Worm (Caenorhabditis elegans) whole organism, L4 larva: Measurements from ENCODE around the gene ZK1098.9.
A peak's percentile ranks its signal among the peaks of the same experiment; 100 is the strongest.

Source experiments
- F10B5.3 ChIP-seq: sonication (generic microtip); optimal IDR thresholded peaks from 2 replicates; lab custom pipeline; 2016; ENCODE audit warnings: mild to moderate bottlenecking, missing genetic modification characterization, missing compliant biosample characterization
- F49E8.2 ChIP-seq: sonication (generic microtip); optimal IDR thresholded peaks from 2 replicates; lab custom pipeline; 2016; ENCODE audit warnings: missing compliant biosample characterization, mild to moderate bottlenecking, missing genetic modification characterization, borderline replicate concordance
- R02D3.7 ChIP-seq: fragments of 150-350 bp; sonication (generic microtip); optimal IDR thresholded peaks from 3 replicates; lab custom pipeline; 2014; ENCODE audit warnings: missing biosample characterization, missing genetic modification characterization
- Y105C5A.15 ChIP-seq: fragments of 200-800 bp; sonication (Bioruptor generic); IDR thresholded peaks from 2 replicates; pipeline ENCODE4 v1.3.6; 2022; ENCODE audit warnings: missing genetic modification characterization, missing compliant biosample characterization
- aha-1 ChIP-seq: fragments of 150-350 bp; peaks from one replicate; lab custom pipeline; 2014; ENCODE audit warnings: missing biosample characterization, missing genetic modification characterization
- ama-1 ChIP-seq: fragments of 150-350 bp; optimal IDR thresholded peaks from 2 replicates; lab custom pipeline; 2014; ENCODE audit warnings: inconsistent platforms, mixed read lengths
- ceh-32 ChIP-seq: sonication (generic microtip); optimal IDR thresholded peaks from 2 replicates; lab custom pipeline; 2016; ENCODE audit warnings: mild to moderate bottlenecking, missing genetic modification characterization, missing compliant biosample characterization; ENCODE audit not compliant: poor library complexity
- ceh-62 ChIP-seq: sonication (generic microtip); optimal IDR thresholded peaks from 2 replicates; lab custom pipeline; 2017; ENCODE audit warnings: missing biosample characterization, missing genetic modification characterization
- cey-2 ChIP-seq: sonication (generic microtip); optimal IDR thresholded peaks from 3 replicates; lab custom pipeline; 2017; ENCODE audit warnings: missing genetic modification characterization, mild to moderate bottlenecking, missing compliant biosample characterization, antibody characterized with exemption, borderline replicate concordance; ENCODE audit not compliant: insufficient read depth
- dmd-6 ChIP-seq: fragments of 200-800 bp; sonication (Bioruptor generic); IDR thresholded peaks from 2 replicates; pipeline ENCODE4 v1.3.6; 2022; ENCODE audit warnings: missing genetic modification reagents, missing genetic modification characterization, missing compliant biosample characterization
- dmd-8 ChIP-seq: fragments of 200-800 bp; sonication (Bioruptor generic); IDR thresholded peaks from 2 replicates; pipeline ENCODE4 v1.3.6; 2022; ENCODE audit warnings: missing genetic modification characterization, missing compliant biosample characterization
- dmd-9 ChIP-seq: fragments of 200-800 bp; sonication (Bioruptor generic); IDR thresholded peaks from 2 replicates; pipeline ENCODE4 v1.3.6; 2022; ENCODE audit warnings: missing genetic modification reagents, missing genetic modification characterization, missing compliant biosample characterization
- dpl-1 ChIP-seq: fragments of 150-350 bp; optimal IDR thresholded peaks from 2 replicates; lab custom pipeline; 2014; ENCODE audit warnings: missing biosample characterization, missing genetic modification reagents, missing genetic modification characterization
- dve-1 ChIP-seq: sonication (generic microtip); optimal IDR thresholded peaks from 2 replicates; lab custom pipeline; 2017; ENCODE audit warnings: antibody characterized with exemption, mild to moderate bottlenecking, missing genetic modification characterization, missing compliant biosample characterization; ENCODE audit not compliant: insufficient read depth
- egl-27 ChIP-seq: sonication (generic microtip); optimal IDR thresholded peaks from 3 replicates; lab custom pipeline; 2017; ENCODE audit warnings: missing biosample characterization, missing genetic modification reagents, missing genetic modification characterization
- gei-8 ChIP-seq: fragments of 200-800 bp; sonication (Bioruptor generic); optimal IDR thresholded peaks from 2 replicates; lab custom pipeline; 2018; ENCODE audit warnings: mild to moderate bottlenecking, missing genetic modification characterization, missing compliant biosample characterization
- hlh-11 ChIP-seq: fragments of 200-800 bp; sonication (Bioruptor generic); optimal IDR thresholded peaks from 2 replicates; lab custom pipeline; 2018; ENCODE audit warnings: mild to moderate bottlenecking, missing genetic modification characterization, missing compliant biosample characterization
- hlh-30 ChIP-seq: sonication (generic microtip); optimal IDR thresholded peaks from 2 replicates; lab custom pipeline; 2017; ENCODE audit warnings: antibody characterized with exemption, mild to moderate bottlenecking, missing genetic modification characterization, missing compliant biosample characterization; ENCODE audit not compliant: insufficient read depth
- hmg-1.1 ChIP-seq: fragments of 200-800 bp; sonication (Bioruptor generic); IDR thresholded peaks from 2 replicates; pipeline ENCODE4 v1.3.6; 2022; ENCODE audit warnings: missing genetic modification reagents, missing genetic modification characterization, missing compliant biosample characterization
- lim-7 ChIP-seq: fragments of 200-800 bp; sonication (Bioruptor generic); IDR thresholded peaks from 2 replicates; pipeline ENCODE4 v1.3.6; 2022; ENCODE audit warnings: missing genetic modification characterization, missing compliant biosample characterization
- lin-15B ChIP-seq: fragments of 150-350 bp; sonication (generic microtip); optimal IDR thresholded peaks from 3 replicates; lab custom pipeline; 2014; ENCODE audit warnings: missing biosample characterization, missing genetic modification characterization
- lin-29 ChIP-seq: fragments of 200-800 bp; sonication (Bioruptor generic); IDR thresholded peaks from 2 replicates; pipeline ENCODE4 v1.3.6; 2022; ENCODE audit warnings: missing genetic modification reagents, missing genetic modification characterization, missing compliant biosample characterization
- lsy-2 ChIP-seq, 2 experiments: fragments of 150-350 bp in 1 of 2; sonication (generic microtip) in 1 of 2; optimal IDR thresholded peaks; 2 replicates each; lab custom pipeline; 2014 to 2017; ENCODE audit warnings: missing biosample characterization in 2 of 2, missing genetic modification characterization in 2 of 2
- mes-2 ChIP-seq: sonication (generic microtip); optimal IDR thresholded peaks from 2 replicates; lab custom pipeline; 2016; ENCODE audit warnings: missing genotype, mild to moderate bottlenecking, missing genetic modification characterization, missing compliant biosample characterization; ENCODE audit not compliant: poor library complexity, severe bottlenecking
- mxl-2 ChIP-seq: fragments of 200-800 bp; sonication (Bioruptor generic); conservative IDR thresholded peaks from 2 replicates; pipeline ENCODE4 v1.3.6; 2022; ENCODE audit warnings: missing genetic modification reagents, missing genetic modification characterization, missing compliant biosample characterization
- mxl-3 ChIP-seq: fragments of 200-800 bp; sonication (Bioruptor generic); optimal IDR thresholded peaks from 2 replicates; lab custom pipeline; 2018; ENCODE audit warnings: mild to moderate bottlenecking, missing genetic modification characterization, missing compliant biosample characterization
- nhr-10 ChIP-seq: fragments of 150-350 bp; optimal IDR thresholded peaks from 2 replicates; lab custom pipeline; 2014; ENCODE audit warnings: missing biosample characterization, missing genetic modification characterization
- nhr-102 ChIP-seq: sonication (generic microtip); optimal IDR thresholded peaks from 2 replicates; lab custom pipeline; 2016; ENCODE audit warnings: mild to moderate bottlenecking, missing genetic modification characterization, moderate library complexity, missing compliant biosample characterization
- nhr-11 ChIP-seq: fragments of 150-350 bp; optimal IDR thresholded peaks from 2 replicates; lab custom pipeline; 2014; ENCODE audit warnings: missing biosample characterization, missing genetic modification characterization
- nhr-111 ChIP-seq: fragments of 200-800 bp; sonication (Bioruptor generic); optimal IDR thresholded peaks from 2 replicates; lab custom pipeline; 2018; ENCODE audit warnings: mild to moderate bottlenecking, missing genetic modification characterization, missing compliant biosample characterization
- nhr-25 ChIP-seq: sonication (generic microtip); optimal IDR thresholded peaks from 2 replicates; lab custom pipeline; 2017; ENCODE audit warnings: missing genetic modification characterization, mild to moderate bottlenecking, missing compliant biosample characterization, antibody characterized with exemption, moderate library complexity, borderline replicate concordance; ENCODE audit not compliant: insufficient read depth
- nhr-28 ChIP-seq: fragments of 150-350 bp; optimal IDR thresholded peaks from 2 replicates; lab custom pipeline; 2014; ENCODE audit warnings: missing biosample characterization, missing genetic modification characterization
- nhr-76 ChIP-seq: fragments of 150-350 bp; optimal IDR thresholded peaks from 2 replicates; lab custom pipeline; 2014; ENCODE audit warnings: missing biosample characterization, missing genetic modification characterization
- nhr-77 ChIP-seq: fragments of 150-350 bp; optimal IDR thresholded peaks from 2 replicates; lab custom pipeline; 2014; ENCODE audit warnings: missing biosample characterization, missing genetic modification characterization
- pha-4 ChIP-seq, 2 experiments: fragments of 150-350 bp in 1 of 2; fragments of 200-800 bp in 1 of 2; sonication (Bioruptor generic) in 1 of 2; IDR thresholded peaks in 1 of 2; optimal IDR thresholded peaks in 1 of 2; 2 replicates each; pipeline versions ENCODE4 v1.3.6 to Lab custom; 2014 to 2022; ENCODE audit warnings: missing genetic modification characterization in 2 of 2, missing genetic modification reagents in 2 of 2, missing biosample characterization in 1 of 2, missing compliant biosample characterization in 1 of 2
- php-3 ChIP-seq: fragments of 200-800 bp; sonication (Bioruptor generic); IDR thresholded peaks from 2 replicates; pipeline ENCODE4 v1.3.6; 2022; ENCODE audit warnings: missing genetic modification reagents, missing genetic modification characterization, missing compliant biosample characterization
- pqm-1 ChIP-seq: sonication (generic microtip); optimal IDR thresholded peaks from 2 replicates; lab custom pipeline; 2017; ENCODE audit warnings: missing biosample characterization, missing genetic modification characterization
- rbr-2 ChIP-seq: sonication (generic microtip); optimal IDR thresholded peaks from 2 replicates; lab custom pipeline; 2016; ENCODE audit warnings: missing genotype, missing genetic modification characterization, missing compliant biosample characterization
- snpc-1.2 ChIP-seq: fragments of 200-800 bp; sonication (Bioruptor generic); IDR thresholded peaks from 2 replicates; pipeline ENCODE4 v1.3.6; 2022; ENCODE audit warnings: missing genetic modification reagents, missing genetic modification characterization, missing compliant biosample characterization
- snpc-4 ChIP-seq: fragments of 150-350 bp; optimal IDR thresholded peaks from 2 replicates; lab custom pipeline; 2014; ENCODE audit warnings: missing biosample characterization, missing genetic modification characterization
- spr-3 ChIP-seq: fragments of 200-800 bp; sonication (Bioruptor generic); optimal IDR thresholded peaks from 2 replicates; lab custom pipeline; 2018; ENCODE audit warnings: mild to moderate bottlenecking, missing genetic modification characterization, missing compliant biosample characterization
- tra-1 ChIP-seq: fragments of 200-800 bp; sonication (Bioruptor generic); IDR thresholded peaks from 2 replicates; pipeline ENCODE4 v1.3.6; 2022; ENCODE audit warnings: missing genetic modification reagents, missing genetic modification characterization, missing compliant biosample characterization
- unc-130 ChIP-seq: sonication (generic microtip); optimal IDR thresholded peaks from 2 replicates; lab custom pipeline; 2016; ENCODE audit warnings: missing genetic modification reagents, missing genetic modification characterization, missing compliant biosample characterization
- unc-62 ChIP-seq, 3 experiments: fragments of 150-350 bp in 1 of 3; sonication (generic microtip); optimal IDR thresholded peaks in 2 of 3; peaks in 1 of 3; 1 replicate in 1 of 3; 2 replicates in 2 of 3; lab custom pipeline; 2014 to 2017; ENCODE audit warnings: missing biosample characterization in 3 of 3, missing genetic modification characterization in 3 of 3, missing genetic modification reagents in 3 of 3, missing genotype in 1 of 3
- vab-7 ChIP-seq: fragments of 200-800 bp; sonication (Bioruptor generic); IDR thresholded peaks from 2 replicates; pipeline ENCODE4 v1.3.6; 2022; ENCODE audit warnings: missing genetic modification reagents, missing genetic modification characterization, missing compliant biosample characterization
- zag-1 ChIP-seq: fragments of 150-350 bp; optimal IDR thresholded peaks from 2 replicates; lab custom pipeline; 2014; ENCODE audit warnings: missing biosample characterization, missing genetic modification characterization
- zfp-3 ChIP-seq: fragments of 200-800 bp; sonication (Bioruptor generic); conservative IDR thresholded peaks from 2 replicates; pipeline ENCODE4 v1.3.6; 2022; ENCODE audit warnings: missing genetic modification reagents, missing genetic modification characterization, missing compliant biosample characterization
- zip-11 ChIP-seq: fragments of 200-800 bp; sonication (Bioruptor generic); IDR thresholded peaks from 2 replicates; pipeline ENCODE4 v1.3.6; 2022; ENCODE audit warnings: missing genetic modification characterization, missing compliant biosample characterization

ZK1098.9 gene

ce11 chrIII:9590212-9590611, 46.0 kb downstream of the ZK1098.9 start (continued):
- TF ChIP-seq dmd-6 (peak; percentile 90), nhr-11 (tag; lab: Kevin White, UChicago) (no peak), dpl-1 (GFP tag; lab: Kevin White, UChicago) (no peak), pha-4 (GFP tag; IDR thresholded peaks at IDR 0.05; lab: Robert Waterston, UW) (no peak), pha-4 (tag; optimal IDR thresholded peaks at IDR 0.05; lab: Kevin White, UChicago) (no peak), unc-130 (no peak), nhr-77 (tag; lab: Kevin White, UChicago) (peak; percentile 64), zag-1 (tag; lab: Kevin White, UChicago) (no peak), hlh-30 (tag; lab: Kevin White, UChicago) (no peak), dve-1 (tag; lab: Kevin White, UChicago) (peak; percentile 34), mxl-3 (no peak), tra-1 (GFP tag; lab: Robert Waterston, UW) (peak; percentile 59), zfp-3 (no peak), nhr-28 (peak; percentile 79)

- no peak for TF ChIP-seq ama-1 (lab: Kevin White, UChicago)
- peak; percentile 56 for TF ChIP-seq nhr-77 (tag; lab: Kevin White, UChicago)
- TF ChIP-seq ceh-32 (tag; lab: Kevin White, UChicago): no peak
- TF ChIP-seq mxl-2 (GFP tag; lab: Robert Waterston, UW): no peak
- no peak for TF ChIP-seq snpc-1.2 (GFP tag; lab: Robert Waterston, UW)
- TF ChIP-seq lim-7 (GFP tag; lab: Robert Waterston, UW): no peak
- no peak for TF ChIP-seq snpc-4 (tag; lab: Kevin White, UChicago)
- TF ChIP-seq F49E8.2 (tag; lab: Kevin White, UChicago): no peak
- no peak for TF ChIP-seq gei-8 (GFP tag; lab: Kevin White, UChicago)
- TF ChIP-seq hlh-11: peak; percentile 34
- no peak for TF ChIP-seq F10B5.3 (tag; lab: Kevin White, UChicago)
- no peak for TF ChIP-seq tra-1 (GFP tag; lab: Robert Waterston, UW)
- TF ChIP-seq nhr-25 (tag; lab: Kevin White, UChicago): no peak
- TF ChIP-seq dmd-9: no peak
- TF ChIP-seq nhr-10 (tag; lab: Kevin White, UChicago): no peak
- no peak for TF ChIP-seq rbr-2 (tag; lab: Kevin White, UChicago)
- TF ChIP-seq nhr-111: no peak
- TF ChIP-seq php-3: no peak
- TF ChIP-seq lin-15B: no peak
- TF ChIP-seq mes-2 (tag; lab: Kevin White, UChicago): no peak
- TF ChIP-seq hmg-1.1 (GFP tag; lab: Robert Waterston, UW): no peak
- no peak for TF ChIP-seq R02D3.7 (tag; lab: Kevin White, UChicago)
- no peak for TF ChIP-seq cey-2 (tag; lab: Kevin White, UChicago)
- peak in 1 of 2 experiments; percentile 16 for TF ChIP-seq unc-62 (GFP tag; optimal IDR thresholded peaks at IDR 0.05 in 1 of 2; lab: Kevin White, UChicago)
- no peak for TF ChIP-seq unc-62 (tag; optimal IDR thresholded peaks at IDR 0.05; lab: Kevin White, UChicago)
- TF ChIP-seq pqm-1 (tag; lab: Kevin White, UChicago): peak; percentile 77
- no peak for TF ChIP-seq egl-27
- no peak for TF ChIP-seq lsy-2 (tag; optimal IDR thresholded peaks at IDR 0.05; lab: Kevin White, UChicago)
- peak; percentile 19 for TF ChIP-seq aha-1 (tag; lab: Kevin White, UChicago)
- no peak for TF ChIP-seq dmd-8 (GFP tag; lab: Robert Waterston, UW)
- TF ChIP-seq dmd-6: peak; percentile 62
- no peak for TF ChIP-seq lin-29
- no peak for TF ChIP-seq ceh-62 (tag; lab: Kevin White, UChicago)
- TF ChIP-seq zag-1 (tag; lab: Kevin White, UChicago): no peak
- no peak for TF ChIP-seq zip-11 (GFP tag; lab: Robert Waterston, UW)
- TF ChIP-seq vab-7: no peak
- no peak for TF ChIP-seq Y105C5A.15 (GFP tag; lab: Robert Waterston, UW)
- TF ChIP-seq spr-3 (GFP tag; lab: Kevin White, UChicago): no peak
- TF ChIP-seq nhr-76 (tag; lab: Kevin White, UChicago): no peak
- no peak for TF ChIP-seq nhr-102 (tag; lab: Kevin White, UChicago)
- peak; percentile 55 for TF ChIP-seq nhr-28
Measured at ce11 chrIII:9592118-9592517, 47.9 kb downstream of the ZK1098.9 start, which contains the start of gene acox-1.5. TSS of gene acox-1.5 (minus strand) at chrIII:9592192.
